Worm (Caenorhabditis elegans): ENCODE data around the gene shl-1.

DNA sequence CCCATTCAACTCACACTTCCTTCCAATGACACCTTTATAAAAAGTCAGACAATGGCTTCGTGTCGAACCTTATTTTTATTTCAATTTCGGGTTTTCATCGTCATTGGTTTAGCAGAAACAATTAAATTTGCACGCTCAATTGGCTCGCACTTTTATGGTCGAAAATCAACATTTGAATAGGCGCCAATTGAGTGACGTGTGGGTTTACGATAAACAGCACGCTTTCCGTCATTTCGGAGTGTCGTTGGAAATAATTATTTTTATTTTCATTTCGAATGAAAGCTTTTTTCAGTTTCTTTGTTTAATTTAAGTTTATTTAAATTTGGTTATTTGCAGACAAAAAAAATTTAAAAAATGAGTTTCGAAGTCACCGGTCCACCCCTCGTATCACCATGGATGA is 31.3 kb upstream of the shl-1 start, which contains the start of gene exos-2:
- TF ChIP-seq ZK546.5 (tag; optimal IDR thresholded peaks at IDR 0.05) (no peak), fos-1 (tag; optimal IDR thresholded peaks at IDR 0.05) (no peak), ztf-11 (tag; optimal IDR thresholded peaks at IDR 0.05) (no peak), pha-4 (tag; optimal IDR thresholded peaks at IDR 0.05) (no peak), elt-3 (tag; optimal IDR thresholded peaks at IDR 0.05) (no peak), unc-39 (tag; optimal IDR thresholded peaks at IDR 0.05) (no peak)

Measured in whole organism, L3 larva.